Fruit fly (Drosophila melanogaster) Kc167 (cell line): ENCODE results near the gene mei-217.

Source experiments
- Myc ChIP-seq: fragments of >200 bp; optimal IDR thresholded peaks from 2 replicates; lab custom pipeline; 2017; ENCODE audit warnings: missing external identifiers
- Sin3A ChIP-seq: fragments of >200 bp; optimal IDR thresholded peaks from 2 replicates; lab custom pipeline; 2018; ENCODE audit warnings: missing external identifiers
- h ChIP-seq: fragments of >200 bp; optimal IDR thresholded peaks from 3 replicates; lab custom pipeline; 2018; ENCODE audit warnings: missing external identifiers
- insv ChIP-seq: fragments of >200 bp; optimal IDR thresholded peaks from 3 replicates; lab custom pipeline; 2018; ENCODE audit warnings: missing external identifiers
- psq ChIP-seq: fragments of >200 bp; optimal IDR thresholded peaks from 2 replicates; lab custom pipeline; 2017; ENCODE audit warnings: missing external identifiers
- ttk ChIP-seq: sonication (Bioruptor generic); optimal IDR thresholded peaks from 2 replicates; lab custom pipeline; 2017; ENCODE audit warnings: missing external identifiers

dm6 chrX:17172123-17172522 lies 29.3 kb upstream of the mei-217 start:
- TF ChIP-seq ttk (lab: Kevin White, UChicago) (no peak), h (lab: Kevin White, UChicago) (no peak), psq (no peak), Myc (no peak), Sin3A (lab: Kevin White, UChicago) (no peak), insv (lab: Kevin White, UChicago) (no peak)
